Worm (Caenorhabditis elegans): ENCODE measurements around the gene alh-8.

DNA sequence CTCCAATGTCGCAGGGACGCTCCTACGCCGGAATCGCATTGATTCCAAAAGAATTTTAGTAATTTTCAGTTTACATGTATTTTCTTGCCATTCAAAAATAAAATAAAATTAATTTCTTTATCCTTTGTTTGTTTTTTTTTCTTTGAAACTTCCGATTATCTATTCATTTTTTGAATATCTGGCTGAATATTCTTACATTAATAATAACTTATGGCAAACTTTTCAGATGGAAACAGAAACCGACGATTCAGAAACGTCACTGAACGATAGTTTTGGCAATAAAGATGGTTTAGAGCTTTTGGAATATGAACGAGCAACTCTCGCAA, 32.9 kb upstream of the alh-8 start, which contains the start of gene xpf-1:
- no peak for TF ChIP-seq F13H6.1 (tag; optimal IDR thresholded peaks at IDR 0.05)
- no peak for TF ChIP-seq peb-1 (tag; optimal IDR thresholded peaks at IDR 0.05)
- no peak for TF ChIP-seq ceh-82 (tag; optimal IDR thresholded peaks at IDR 0.05)
- TF ChIP-seq unc-62 (GFP tag; optimal IDR thresholded peaks at IDR 0.05) = no peak
- no peak for TF ChIP-seq nhr-11 (tag; optimal IDR thresholded peaks at IDR 0.05)

Data from whole organism, L2 larva.